Fruit fly (Drosophila melanogaster) whole organism: ENCODE data around the gene Spindly.

Experiments
- EcR ChIP-seq, 2 experiments: fragments of >200 bp; optimal IDR thresholded peaks; 2 replicates each; lab custom pipeline; 2017; ENCODE audit warnings: missing biosample characterization in 2 of 2, missing genetic modification characterization in 2 of 2, missing genetic modification reagents in 2 of 2
- psq ChIP-seq: fragments of >200 bp; optimal IDR thresholded peaks from 2 replicates; lab custom pipeline; 2017
- usp ChIP-seq: fragments of >200 bp; optimal IDR thresholded peaks from 2 replicates; lab custom pipeline; 2017; ENCODE audit warnings: missing biosample characterization, missing genetic modification characterization, mixed read lengths

DNA sequence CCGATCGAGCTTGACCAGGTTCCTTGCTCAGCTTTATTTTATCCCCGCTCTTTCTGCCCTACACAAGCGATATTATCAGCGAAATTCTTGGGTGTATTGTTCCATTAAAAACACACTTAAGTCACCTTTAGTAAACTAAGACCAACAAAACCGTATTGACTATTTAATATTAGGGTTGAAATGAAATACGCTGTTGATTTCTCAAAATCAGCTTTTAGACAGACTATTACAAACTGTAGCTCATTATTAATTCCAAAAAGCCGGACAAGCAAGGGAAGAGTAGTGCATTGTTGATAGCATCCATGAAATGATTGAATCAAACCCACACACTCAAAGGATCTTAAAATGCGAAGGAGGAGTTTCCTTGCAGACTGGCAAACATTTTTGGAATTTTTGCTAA, 28.2 kb upstream of the Spindly start:
- TF ChIP-seq EcR (GFP tag; optimal IDR thresholded peaks at IDR 0.05; lab: Kevin White, UChicago) (no peak), usp (GFP tag; lab: Kevin White, UChicago) (no peak), psq (no peak)
